Worm (Caenorhabditis elegans) whole organism, midembryonic: ENCODE results near the gene K09H11.6.

Source experiments
- T22C8.4 ChIP-seq: fragments of 200-800 bp; sonication (Bioruptor generic); IDR thresholded peaks from 2 replicates; pipeline ENCODE4 v1.3.6; 2022; ENCODE audit warnings: missing genetic modification characterization, missing compliant biosample characterization
- cog-1 ChIP-seq: sonication (generic microtip); optimal IDR thresholded peaks from 2 replicates; lab custom pipeline; 2016; ENCODE audit warnings: missing genetic modification characterization, missing compliant biosample characterization
- flt-1 ChIP-seq: fragments of 200-800 bp; sonication (Bioruptor generic); IDR thresholded peaks from 2 replicates; pipeline ENCODE4 v1.3.6; 2022; ENCODE audit warnings: missing genetic modification characterization, missing compliant biosample characterization
- klf-2 ChIP-seq: fragments of 200-800 bp; sonication (Bioruptor generic); conservative IDR thresholded peaks from 2 replicates; pipeline ENCODE4 v1.3.6; 2022; ENCODE audit warnings: missing genetic modification reagents, missing genetic modification characterization, missing compliant biosample characterization
- med-1 ChIP-seq: sonication (generic microtip); optimal IDR thresholded peaks from 2 replicates; lab custom pipeline; 2017; ENCODE audit warnings: missing genetic modification characterization, mild to moderate bottlenecking, missing compliant biosample characterization, antibody characterized with exemption, missing genetic modification reagents; ENCODE audit not compliant: insufficient read depth
- ref-1 ChIP-seq: fragments of 200-800 bp; sonication (Bioruptor generic); conservative IDR thresholded peaks from 2 replicates; pipeline ENCODE4 v1.3.6; 2022; ENCODE audit warnings: missing genetic modification reagents, missing genetic modification characterization, missing compliant biosample characterization
- tab-1 ChIP-seq: fragments of 200-800 bp; sonication (Bioruptor generic); IDR thresholded peaks from 2 replicates; pipeline ENCODE4 v1.3.6; 2022; ENCODE audit warnings: missing genetic modification characterization, missing compliant biosample characterization
- ztf-23 ChIP-seq: fragments of 200-800 bp; sonication (Bioruptor generic); IDR thresholded peaks from 2 replicates; pipeline ENCODE4 v1.3.6; 2022; ENCODE audit warnings: missing genetic modification reagents, missing genetic modification characterization, missing compliant biosample characterization
- ztf-29 ChIP-seq: fragments of 200-800 bp; sonication (Bioruptor generic); IDR thresholded peaks from 2 replicates; pipeline ENCODE4 v1.3.6; 2022; ENCODE audit warnings: missing genetic modification reagents, missing genetic modification characterization, missing compliant biosample characterization

Gene K09H11.6

ce11 chrV:5736068-5736467 is at the start of gene K09H11.6:
Gene K09H11.6, minus strand, starts transcription at chrV:5736168.
- TF ChIP-seq ztf-23 (no peak), med-1 (GFP tag; lab: Kevin White, UChicago) (no peak), ref-1 (GFP tag; lab: Robert Waterston, UW) (no peak), flt-1 (GFP tag; lab: Robert Waterston, UW) (no peak), tab-1 (GFP tag; lab: Robert Waterston, UW) (no peak), klf-2 (no peak), T22C8.4 (GFP tag; lab: Robert Waterston, UW) (no peak), cog-1 (tag; lab: Kevin White, UChicago) (no peak), ztf-29 (GFP tag; lab: Robert Waterston, UW) (no peak)

ce11 chrV:5785372-5785771 is 49.4 kb upstream of the K09H11.6 start, which contains the start of gene F44E7.7:
Gene F44E7.7, minus strand, starts transcription at chrV:5785472.
- TF ChIP-seq T22C8.4 (GFP tag; lab: Robert Waterston, UW) (no peak), ztf-29 (GFP tag; lab: Robert Waterston, UW) (no peak), tab-1 (GFP tag; lab: Robert Waterston, UW) (no peak), cog-1 (tag; lab: Kevin White, UChicago) (no peak), flt-1 (GFP tag; lab: Robert Waterston, UW) (no peak), klf-2 (no peak), med-1 (GFP tag; lab: Kevin White, UChicago) (no peak), ztf-23 (no peak), ref-1 (GFP tag; lab: Robert Waterston, UW) (no peak)

ce11 chrV:5782687-5783086 is 46.7 kb upstream of the K09H11.6 start, which contains the start of gene fbxa-183:
Gene fbxa-183, minus strand, starts transcription at chrV:5782787.
- no peak for TF ChIP-seq med-1 (GFP tag; lab: Kevin White, UChicago)
- no peak for TF ChIP-seq tab-1 (GFP tag; lab: Robert Waterston, UW)
- TF ChIP-seq cog-1 (tag; lab: Kevin White, UChicago): no peak
- TF ChIP-seq ztf-23: no peak
- no peak for TF ChIP-seq T22C8.4 (GFP tag; lab: Robert Waterston, UW)
- no peak for TF ChIP-seq klf-2
- TF ChIP-seq ztf-29 (GFP tag; lab: Robert Waterston, UW): no peak
- no peak for TF ChIP-seq ref-1 (GFP tag; lab: Robert Waterston, UW)
- TF ChIP-seq flt-1 (GFP tag; lab: Robert Waterston, UW): no peak

ce11 chrV:5780713-5781360 is 44.9 kb upstream of the K09H11.6 start, which contains the start of gene F44E7.5:
Gene F44E7.5, minus strand, starts transcription at chrV:5780922.
- no peak for TF ChIP-seq flt-1 (GFP tag; lab: Robert Waterston, UW)
- no peak for TF ChIP-seq med-1 (GFP tag; lab: Kevin White, UChicago)
- TF ChIP-seq cog-1 (tag; lab: Kevin White, UChicago): no peak
- TF ChIP-seq tab-1 (GFP tag; lab: Robert Waterston, UW): no peak
- no peak for TF ChIP-seq ztf-29 (GFP tag; lab: Robert Waterston, UW)
- no peak for TF ChIP-seq ztf-23
- TF ChIP-seq ref-1 (GFP tag; lab: Robert Waterston, UW): no peak
- TF ChIP-seq klf-2: no peak
- TF ChIP-seq T22C8.4 (GFP tag; lab: Robert Waterston, UW): no peak

ce11 chrV:5779984-5780383 is 44.0 kb upstream of the K09H11.6 start:
- TF ChIP-seq ztf-23 (peak; percentile 34; the same call in 1 of the 2 replicates), ztf-29 (GFP tag; lab: Robert Waterston, UW) (no peak), ref-1 (GFP tag; lab: Robert Waterston, UW) (no peak), med-1 (GFP tag; lab: Kevin White, UChicago) (no peak), flt-1 (GFP tag; lab: Robert Waterston, UW) (no peak), klf-2 (no peak), cog-1 (tag; lab: Kevin White, UChicago) (no peak), T22C8.4 (GFP tag; lab: Robert Waterston, UW) (no peak)

- TF ChIP-seq flt-1 (GFP tag; lab: Robert Waterston, UW) (peak; percentile 59; the same call in 1 of the 2 replicates), ztf-23 (peak; percentile 74), klf-2 (peak; percentile 64), tab-1 (GFP tag; lab: Robert Waterston, UW) (peak; percentile 67; the same call in 1 of the 2 replicates), T22C8.4 (GFP tag; lab: Robert Waterston, UW) (peak; percentile 35; the same call in 1 of the 2 replicates)
Measured at ce11 chrV:5778216-5778615, 42.2 kb upstream of the K09H11.6 start.

ce11 chrV:5776941-5777340 is 41.0 kb upstream of the K09H11.6 start, which contains the start of gene F44E7.4:
Gene F44E7.4, minus strand, starts transcription at chrV:5776953.
- TF ChIP-seq flt-1 (GFP tag; lab: Robert Waterston, UW) (peak; percentile 92), klf-2 (peak; percentile 82), ref-1 (GFP tag; lab: Robert Waterston, UW) (peak; percentile 67), T22C8.4 (GFP tag; lab: Robert Waterston, UW) (peak; percentile 62), ztf-23 (peak; percentile 93), ztf-29 (GFP tag; lab: Robert Waterston, UW) (peak; percentile 73), tab-1 (GFP tag; lab: Robert Waterston, UW) (peak; percentile 88)

- no peak for TF ChIP-seq med-1 (GFP tag; lab: Kevin White, UChicago)
- TF ChIP-seq ztf-23: no peak
- no peak for TF ChIP-seq cog-1 (tag; lab: Kevin White, UChicago)
- TF ChIP-seq klf-2: no peak
- no peak for TF ChIP-seq flt-1 (GFP tag; lab: Robert Waterston, UW)
- TF ChIP-seq T22C8.4 (GFP tag; lab: Robert Waterston, UW): no peak
- TF ChIP-seq ztf-29 (GFP tag; lab: Robert Waterston, UW): no peak
- TF ChIP-seq ref-1 (GFP tag; lab: Robert Waterston, UW): no peak
- no peak for TF ChIP-seq tab-1 (GFP tag; lab: Robert Waterston, UW)
Measured at ce11 chrV:5774137-5774536, 38.2 kb upstream of the K09H11.6 start.

ce11 chrV:5772503-5772902 is 36.5 kb upstream of the K09H11.6 start:
- TF ChIP-seq tab-1 (GFP tag; lab: Robert Waterston, UW) (no peak), ztf-29 (GFP tag; lab: Robert Waterston, UW) (no peak), cog-1 (tag; lab: Kevin White, UChicago) (no peak), ztf-23 (no peak), med-1 (GFP tag; lab: Kevin White, UChicago) (no peak), ref-1 (GFP tag; lab: Robert Waterston, UW) (no peak), flt-1 (GFP tag; lab: Robert Waterston, UW) (no peak), klf-2 (no peak), T22C8.4 (GFP tag; lab: Robert Waterston, UW) (no peak)
